Fruit fly (Drosophila melanogaster): ENCODE data around the gene CG33928.
A peak's percentile ranks its signal among the peaks of the same experiment; 100 is the strongest.

The CG33928 gene

dm6 chr2L:17472582-17473524 lies 36.5 kb upstream of the CG33928 start, which contains the start of gene BicD (continued):
- TF ChIP-seq NfI (GFP tag; optimal IDR thresholded peaks at IDR 0.05) (no peak), pros (GFP tag; optimal IDR thresholded peaks at IDR 0.05) (no peak), gfzf (GFP tag; optimal IDR thresholded peaks at IDR 0.05) (peak; percentile 90), CG4820 (GFP tag; optimal IDR thresholded peaks at IDR 0.05) (no peak), hth (optimal IDR thresholded peaks at IDR 0.05) (no peak), fu2 (GFP tag; optimal IDR thresholded peaks at IDR 0.05) (no peak), NC2α (GFP tag; optimal IDR thresholded peaks at IDR 0.05) (no peak), GATAe (GFP tag; conservative IDR thresholded peaks at IDR 0.05) (no peak), fd64A (GFP tag; optimal IDR thresholded peaks at IDR 0.05) (no peak), CG17328 (GFP tag; IDR thresholded peaks at IDR 0.05) (0 out of 2 replicates have a peak, but pooled peaks have one; percentile 26), NFAT (GFP tag; IDR thresholded peaks at IDR 0.05) (no peak), CG9817 (tag; optimal IDR thresholded peaks at IDR 0.05) (no peak), sna (GFP tag; IDR thresholded peaks at IDR 0.05; ENCODE audit: partially characterized antibody) (peak; percentile 72; the same call in 1 of the 2 replicates), crc (GFP tag; optimal IDR thresholded peaks at IDR 0.05) (no peak), slou (GFP tag; optimal IDR thresholded peaks at IDR 0.05) (no peak), Mes4 (GFP tag; optimal IDR thresholded peaks at IDR 0.05) (no peak), btn (GFP tag; optimal IDR thresholded peaks at IDR 0.05) (no peak), CG8290 (GFP tag; optimal IDR thresholded peaks at IDR 0.05) (peak; percentile 84), CG8290 (tag; optimal IDR thresholded peaks at IDR 0.05) (peak in 1 of 2 experiments; percentile 69), tup (GFP tag; optimal IDR thresholded peaks at IDR 0.05) (no peak), chn (GFP tag; optimal IDR thresholded peaks at IDR 0.05) (no peak), CG12219 (GFP tag; optimal IDR thresholded peaks at IDR 0.05) (no peak), CG7839 (tag; optimal IDR thresholded peaks at IDR 0.05) (no peak), CG18262 (tag; optimal IDR thresholded peaks at IDR 0.05) (peak; percentile 11), CrebB (tag; optimal IDR thresholded peaks at IDR 0.05) (peak; percentile 32), ranshi (GFP tag; IDR thresholded peaks at IDR 0.05) (no peak), eve (GFP tag; optimal IDR thresholded peaks at IDR 0.05) (no peak), CG12659 (GFP tag; optimal IDR thresholded peaks at IDR 0.05) (peak; percentile 80), Poxn (GFP tag; IDR thresholded peaks at IDR 0.05) (no peak), Antp (GFP tag; optimal IDR thresholded peaks at IDR 0.05) (no peak), ewg (GFP tag; optimal IDR thresholded peaks at IDR 0.05) (no peak), br (optimal IDR thresholded peaks at IDR 0.05) (no peak), seq (GFP tag; IDR thresholded peaks at IDR 0.05) (no peak), Abd-B (GFP tag; optimal IDR thresholded peaks at IDR 0.05) (peak; percentile 39), CG8478 (optimal IDR thresholded peaks at IDR 0.05) (no peak), CG1529 (GFP tag; optimal IDR thresholded peaks at IDR 0.05) (no peak), tll (GFP tag; optimal IDR thresholded peaks at IDR 0.05) (no peak), sug (tag; optimal IDR thresholded peaks at IDR 0.05) (peak; percentile 30), Sox102F (GFP tag; optimal IDR thresholded peaks at IDR 0.05) (no peak), CG11093 (GFP tag; IDR thresholded peaks at IDR 0.05) (no peak), CG16779 (GFP tag; IDR thresholded peaks at IDR 0.05) (no peak), HmgZ (tag; optimal IDR thresholded peaks at IDR 0.05) (peak; percentile 73), CG8388 (GFP tag; optimal IDR thresholded peaks at IDR 0.05) (no peak), ham (GFP tag; IDR thresholded peaks at IDR 0.05) (no peak), HLH4C (GFP tag; IDR thresholded peaks at IDR 0.05; ENCODE audit: partially characterized antibody) (peak; percentile 80), Med (GFP tag) (peak; percentile 76), CG2120 (GFP tag; optimal IDR thresholded peaks at IDR 0.05) (peak; percentile 14), CG18764 (GFP tag; optimal IDR thresholded peaks at IDR 0.05) (no peak), CG4730 (GFP tag; IDR thresholded peaks at IDR 0.05) (no peak), CG17361 (GFP tag; IDR thresholded peaks at IDR 0.05) (0 out of 3 replicates have a peak, but pooled peaks have one; percentile 36)
